Worm (Caenorhabditis elegans) whole organism, late embryonic: Measurements from ENCODE around the gene stim-1.

Source experiments
- K02D7.2 ChIP-seq: sonication (generic microtip); optimal IDR thresholded peaks from 2 replicates; lab custom pipeline; 2017; ENCODE audit warnings: mild to moderate bottlenecking, missing genetic modification characterization, missing compliant biosample characterization
- K09A11.1 ChIP-seq: sonication (generic microtip); optimal IDR thresholded peaks from 2 replicates; lab custom pipeline; 2017; ENCODE audit warnings: antibody characterized with exemption, mild to moderate bottlenecking, missing genetic modification characterization, missing compliant biosample characterization; ENCODE audit not compliant: insufficient read depth
- Y22D7AL.16 ChIP-seq: sonication (generic microtip); optimal IDR thresholded peaks from 2 replicates; lab custom pipeline; 2016; ENCODE audit warnings: missing genetic modification characterization, missing compliant biosample characterization
- ceh-18 ChIP-seq: sonication (generic microtip); optimal IDR thresholded peaks from 2 replicates; lab custom pipeline; 2016; ENCODE audit warnings: missing genetic modification characterization, missing compliant biosample characterization
- ceh-19 ChIP-seq: fragments of 200-800 bp; sonication (Bioruptor generic); optimal IDR thresholded peaks from 2 replicates; lab custom pipeline; 2018; ENCODE audit warnings: mild to moderate bottlenecking, missing genetic modification characterization, missing compliant biosample characterization
- ceh-2 ChIP-seq: sonication (generic microtip); optimal IDR thresholded peaks from 2 replicates; lab custom pipeline; 2016; ENCODE audit warnings: missing genotype, missing genetic modification characterization, missing compliant biosample characterization
- ceh-30 ChIP-seq: fragments of 150-350 bp; optimal IDR thresholded peaks from 2 replicates; lab custom pipeline; 2014; ENCODE audit warnings: missing biosample characterization, missing genetic modification characterization
- ceh-31 ChIP-seq: sonication (generic microtip); optimal IDR thresholded peaks from 2 replicates; lab custom pipeline; 2016; ENCODE audit warnings: missing genetic modification characterization, missing compliant biosample characterization
- ceh-34 ChIP-seq: sonication (generic microtip); optimal IDR thresholded peaks from 2 replicates; lab custom pipeline; 2016; ENCODE audit warnings: mild to moderate bottlenecking, missing genetic modification characterization, missing compliant biosample characterization
- ceh-45 ChIP-seq: fragments of 200-800 bp; sonication (Bioruptor generic); IDR thresholded peaks from 2 replicates; pipeline ENCODE4 v1.3.6; 2022; ENCODE audit warnings: missing genetic modification reagents, missing genetic modification characterization, missing compliant biosample characterization
- dmd-4 ChIP-seq: sonication (generic microtip); optimal IDR thresholded peaks from 2 replicates; lab custom pipeline; 2016; ENCODE audit warnings: borderline replicate concordance, missing genetic modification characterization, missing compliant biosample characterization
- dve-1 ChIP-seq: sonication (generic microtip); optimal IDR thresholded peaks from 2 replicates; lab custom pipeline; 2017; ENCODE audit warnings: antibody characterized with exemption, mild to moderate bottlenecking, missing genetic modification characterization, missing compliant biosample characterization
- elt-2 ChIP-seq: sonication (generic microtip); optimal IDR thresholded peaks from 2 replicates; lab custom pipeline; 2016; ENCODE audit warnings: missing genetic modification reagents, missing genetic modification characterization, missing compliant biosample characterization
- elt-4 ChIP-seq: sonication (generic microtip); optimal IDR thresholded peaks from 2 replicates; lab custom pipeline; 2016; ENCODE audit warnings: missing genetic modification characterization, missing compliant biosample characterization
- fax-1 ChIP-seq: sonication (generic microtip); optimal IDR thresholded peaks from 2 replicates; lab custom pipeline; 2016; ENCODE audit warnings: missing genotype, missing genetic modification characterization, missing compliant biosample characterization
- fkh-10 ChIP-seq: fragments of 150-350 bp; optimal IDR thresholded peaks from 2 replicates; lab custom pipeline; 2014; ENCODE audit warnings: missing biosample characterization, missing genetic modification reagents, missing genetic modification characterization
- gmeb-2 ChIP-seq: sonication (generic microtip); optimal IDR thresholded peaks from 2 replicates; lab custom pipeline; 2016; ENCODE audit warnings: missing genetic modification characterization, inconsistent platforms, missing compliant biosample characterization
- hlh-13 ChIP-seq: fragments of 200-800 bp; sonication (Bioruptor generic); optimal IDR thresholded peaks from 2 replicates; lab custom pipeline; 2018; ENCODE audit warnings: mild to moderate bottlenecking, missing genetic modification characterization, missing compliant biosample characterization
- hlh-30 ChIP-seq: sonication (generic microtip); optimal IDR thresholded peaks from 2 replicates; lab custom pipeline; 2017; ENCODE audit warnings: antibody characterized with exemption, missing genetic modification characterization, missing compliant biosample characterization; ENCODE audit not compliant: insufficient read depth
- hlh-6 ChIP-seq: sonication (generic microtip); optimal IDR thresholded peaks from 2 replicates; lab custom pipeline; 2016; ENCODE audit warnings: missing genotype, missing genetic modification characterization, missing compliant biosample characterization
- hlh-8 ChIP-seq: sonication (generic microtip); optimal IDR thresholded peaks from 2 replicates; lab custom pipeline; 2016; ENCODE audit warnings: missing genotype, missing genetic modification characterization, missing compliant biosample characterization
- madf-2 ChIP-seq: sonication (generic microtip); optimal IDR thresholded peaks from 2 replicates; lab custom pipeline; 2017; ENCODE audit warnings: missing genetic modification characterization, missing compliant biosample characterization
- mec-3 ChIP-seq: sonication (generic microtip); optimal IDR thresholded peaks from 2 replicates; lab custom pipeline; 2016; ENCODE audit warnings: borderline replicate concordance, missing genetic modification characterization, missing compliant biosample characterization
- nfya-1 ChIP-seq: sonication (generic microtip); optimal IDR thresholded peaks from 2 replicates; lab custom pipeline; 2017; ENCODE audit warnings: missing genetic modification characterization, mild to moderate bottlenecking, missing compliant biosample characterization, antibody characterized with exemption, moderate library complexity
- nhr-11 ChIP-seq: fragments of 150-350 bp; optimal IDR thresholded peaks from 2 replicates; lab custom pipeline; 2014; ENCODE audit warnings: missing biosample characterization, missing genetic modification characterization
- odd-2 ChIP-seq: sonication (generic microtip); optimal IDR thresholded peaks from 2 replicates; lab custom pipeline; 2017; ENCODE audit warnings: antibody characterized with exemption, mild to moderate bottlenecking, missing genetic modification characterization, missing compliant biosample characterization
- pag-3 ChIP-seq: sonication (generic microtip); optimal IDR thresholded peaks from 2 replicates; lab custom pipeline; 2016; ENCODE audit warnings: missing compliant biosample characterization, missing genetic modification characterization, borderline replicate concordance
- pat-9 ChIP-seq: fragments of 200-800 bp; sonication (Bioruptor generic); optimal IDR thresholded peaks from 2 replicates; lab custom pipeline; 2018; ENCODE audit warnings: mild to moderate bottlenecking, missing genetic modification characterization, moderate library complexity, missing compliant biosample characterization
- pha-2 ChIP-seq: sonication (generic microtip); optimal IDR thresholded peaks from 2 replicates; lab custom pipeline; 2017; ENCODE audit warnings: mild to moderate bottlenecking, missing genetic modification characterization, missing compliant biosample characterization
- ref-2 ChIP-seq: sonication (generic microtip); optimal IDR thresholded peaks from 2 replicates; lab custom pipeline; 2016; ENCODE audit warnings: missing genetic modification characterization, missing compliant biosample characterization
- rnt-1 ChIP-seq: sonication (generic microtip); optimal IDR thresholded peaks from 2 replicates; lab custom pipeline; 2016; ENCODE audit warnings: missing genetic modification characterization, missing compliant biosample characterization
- sdc-2 ChIP-seq: sonication (generic microtip); optimal IDR thresholded peaks from 2 replicates; lab custom pipeline; 2016; ENCODE audit warnings: missing genotype, missing genetic modification characterization, missing compliant biosample characterization
- sox-2 ChIP-seq: fragments of 200-800 bp; sonication (Bioruptor generic); IDR thresholded peaks from 2 replicates; pipeline ENCODE4 v1.3.6; 2022; ENCODE audit warnings: missing genetic modification reagents, missing genetic modification characterization, missing compliant biosample characterization
- sox-4 ChIP-seq: sonication (generic microtip); optimal IDR thresholded peaks from 2 replicates; lab custom pipeline; 2017; ENCODE audit warnings: mild to moderate bottlenecking, missing genetic modification characterization, inconsistent platforms, missing compliant biosample characterization
- tbx-2 ChIP-seq: sonication (generic microtip); optimal IDR thresholded peaks from 2 replicates; lab custom pipeline; 2016; ENCODE audit warnings: missing genetic modification characterization, missing compliant biosample characterization
- tbx-7 ChIP-seq: sonication (generic microtip); optimal IDR thresholded peaks from 2 replicates; lab custom pipeline; 2016; ENCODE audit warnings: missing genotype, missing genetic modification characterization, missing compliant biosample characterization
- ttx-3 ChIP-seq: sonication (generic microtip); optimal IDR thresholded peaks from 2 replicates; lab custom pipeline; 2016; ENCODE audit warnings: missing genetic modification reagents, missing genetic modification characterization, missing compliant biosample characterization
- unc-3 ChIP-seq, 2 experiments: fragments of 200-800 bp in 1 of 2; sonication (Bioruptor generic) in 1 of 2; sonication (generic microtip) in 1 of 2; conservative IDR thresholded peaks in 1 of 2; optimal IDR thresholded peaks in 1 of 2; 2 replicates each; pipeline versions ENCODE4 v1.3.6 to Lab custom; 2016 to 2022; ENCODE audit warnings: missing compliant biosample characterization in 2 of 2, missing genetic modification characterization in 2 of 2, missing genetic modification reagents in 1 of 2
- unc-42 ChIP-seq: sonication (generic microtip); optimal IDR thresholded peaks from 2 replicates; lab custom pipeline; 2016; ENCODE audit warnings: missing genotype, missing genetic modification characterization, missing compliant biosample characterization
- unc-55 ChIP-seq: sonication (generic microtip); optimal IDR thresholded peaks from 2 replicates; lab custom pipeline; 2017; ENCODE audit warnings: missing biosample characterization, missing genetic modification reagents, missing genetic modification characterization
- unc-86 ChIP-seq: sonication (generic microtip); optimal IDR thresholded peaks from 2 replicates; lab custom pipeline; 2016; ENCODE audit warnings: missing genetic modification characterization, missing compliant biosample characterization
- zip-5 ChIP-seq: sonication (generic microtip); optimal IDR thresholded peaks from 2 replicates; lab custom pipeline; 2016; ENCODE audit warnings: missing genetic modification characterization, missing compliant biosample characterization
- ztf-16 ChIP-seq: sonication (generic microtip); optimal IDR thresholded peaks from 2 replicates; lab custom pipeline; 2017; ENCODE audit warnings: missing genetic modification characterization, missing compliant biosample characterization

Gene stim-1

ce11 chrIII:439926-440325 lies 21.4 kb upstream of the stim-1 start, which contains the start of gene affl-1:
Gene affl-1, plus strand, starts transcription at chrIII:440226.
- TF ChIP-seq pag-3 (tag; lab: Kevin White, UChicago), result no peak
- TF ChIP-seq unc-55 (GFP tag; lab: Kevin White, UChicago), result no peak
- no peak for TF ChIP-seq hlh-13
- no peak for TF ChIP-seq Y22D7AL.16 (tag; lab: Kevin White, UChicago)
- TF ChIP-seq tbx-7, result no peak
- TF ChIP-seq ceh-31 (tag; lab: Kevin White, UChicago), result no peak
- TF ChIP-seq dmd-4 (tag; lab: Kevin White, UChicago), result no peak
- no peak for TF ChIP-seq pat-9
- TF ChIP-seq ref-2 (tag; lab: Kevin White, UChicago), result no peak
- TF ChIP-seq hlh-30, result no peak
- TF ChIP-seq sdc-2 (tag; lab: Kevin White, UChicago), result no peak
- TF ChIP-seq fax-1 (tag; lab: Kevin White, UChicago), result no peak
- no peak for TF ChIP-seq odd-2
- TF ChIP-seq fkh-10 (GFP tag; lab: Kevin White, UChicago), result no peak
- TF ChIP-seq pha-2 (tag; lab: Kevin White, UChicago), result no peak
- TF ChIP-seq unc-3 (GFP tag; conservative IDR thresholded peaks at IDR 0.05; lab: Robert Waterston, UW), result no peak
- TF ChIP-seq unc-3 (tag; optimal IDR thresholded peaks at IDR 0.05; lab: Kevin White, UChicago), result no peak
- TF ChIP-seq mec-3 (tag; lab: Kevin White, UChicago), result no peak
- TF ChIP-seq nhr-11 (tag; lab: Kevin White, UChicago), result no peak

ce11 chrIII:437033-437432 lies 18.5 kb upstream of the stim-1 start:
- no peak for TF ChIP-seq unc-86 (tag; lab: Kevin White, UChicago)
- TF ChIP-seq dve-1, result no peak
- TF ChIP-seq ceh-30, result no peak
- no peak for TF ChIP-seq ceh-19 (GFP tag; lab: Kevin White, UChicago)
- TF ChIP-seq gmeb-2 (tag; lab: Kevin White, UChicago), result no peak
- TF ChIP-seq hlh-8 (tag; lab: Kevin White, UChicago), result no peak
- no peak for TF ChIP-seq sox-4 (tag; lab: Kevin White, UChicago)
- TF ChIP-seq zip-5 (tag; lab: Kevin White, UChicago), result no peak
- TF ChIP-seq ceh-45, result no peak
- TF ChIP-seq K02D7.2 (tag; lab: Kevin White, UChicago), result no peak
- no peak for TF ChIP-seq sox-2 (GFP tag; lab: Robert Waterston, UW)
- no peak for TF ChIP-seq nfya-1 (tag; lab: Kevin White, UChicago)

DNA sequence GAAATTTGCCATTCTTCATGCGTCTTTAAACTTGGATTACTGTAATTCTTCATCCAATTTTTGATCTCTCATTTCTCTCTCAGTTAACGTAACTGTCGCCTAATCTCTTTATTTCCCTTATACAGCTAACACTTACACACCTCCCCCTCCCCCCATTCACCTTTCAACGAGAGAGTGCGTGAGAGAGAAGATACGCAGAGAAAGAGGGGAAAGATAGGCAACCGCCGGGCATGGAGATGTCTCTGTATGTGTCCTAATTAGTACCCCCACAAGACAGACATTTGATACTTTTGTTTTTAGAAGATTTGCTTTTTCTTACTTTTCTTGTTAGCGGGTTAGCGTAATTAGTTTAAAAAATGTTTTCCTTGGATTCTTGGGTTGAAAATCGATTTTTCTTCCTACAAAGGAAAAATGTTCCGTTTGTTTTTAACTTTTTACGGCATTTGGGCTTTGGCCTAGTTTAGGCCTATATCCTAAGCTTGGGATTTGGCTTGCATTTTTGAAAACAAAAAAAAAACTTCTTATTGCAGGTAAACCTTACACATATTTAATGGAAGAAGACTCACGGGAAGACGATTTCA lies 15.9 kb upstream of the stim-1 start, which contains the start of gene affl-2:
Gene affl-2, plus strand, starts transcription at position 531 of the 581 bp plus-strand sequence.
- TF ChIP-seq ceh-31 (tag; lab: Kevin White, UChicago) (peak; percentile 23), ref-2 (tag; lab: Kevin White, UChicago) (peak; percentile 27), elt-4 (tag; lab: Kevin White, UChicago) (no peak), rnt-1 (tag; lab: Kevin White, UChicago) (no peak), elt-2 (tag; lab: Kevin White, UChicago) (no peak), ttx-3 (tag; lab: Kevin White, UChicago) (no peak), ceh-34 (peak; percentile 5), sox-2 (GFP tag; lab: Robert Waterston, UW) (peak; percentile 46), nfya-1 (tag; lab: Kevin White, UChicago) (peak; percentile 30), tbx-2 (peak; percentile 41)
- TF ChIP-seq, all 69 proteins: peak for 6

DNA sequence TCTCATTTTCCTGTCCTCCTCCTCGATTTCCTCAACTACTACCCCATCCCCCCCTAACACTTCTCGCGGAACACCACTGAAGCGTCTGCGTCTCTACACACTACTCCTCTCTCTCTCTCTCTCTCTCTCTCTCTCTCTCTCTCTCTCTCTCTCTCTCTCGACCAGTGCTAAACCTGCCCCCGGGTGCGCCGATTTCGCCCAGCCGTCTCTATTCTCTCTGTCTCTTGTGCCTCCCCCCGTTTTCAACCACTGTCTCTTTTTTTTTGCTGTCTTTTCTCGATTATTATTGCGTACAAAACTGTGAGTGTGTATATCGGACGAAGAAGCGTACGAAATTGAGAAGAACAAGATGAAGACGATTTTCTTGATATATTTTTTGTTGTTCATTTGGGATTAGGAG lies 14.4 kb upstream of the stim-1 start:
- peak; percentile 9 for TF ChIP-seq K09A11.1 (tag; lab: Kevin White, UChicago)
- TF ChIP-seq odd-2, result no peak
- peak; percentile 52 for TF ChIP-seq dve-1
- TF ChIP-seq ceh-34, result peak; percentile 42
- TF ChIP-seq dmd-4 (tag; lab: Kevin White, UChicago), result no peak
- no peak for TF ChIP-seq mec-3 (tag; lab: Kevin White, UChicago)
- TF ChIP-seq ref-2 (tag; lab: Kevin White, UChicago), result peak; percentile 55
- TF ChIP-seq nfya-1 (tag; lab: Kevin White, UChicago), result peak; percentile 71
- TF ChIP-seq Y22D7AL.16 (tag; lab: Kevin White, UChicago), result no peak
- peak; percentile 50 for TF ChIP-seq tbx-2
- peak; percentile 19 for TF ChIP-seq unc-42 (tag; lab: Kevin White, UChicago)
- TF ChIP-seq ttx-3 (tag; lab: Kevin White, UChicago), result no peak
- no peak for TF ChIP-seq ceh-30
- peak; percentile 66 for TF ChIP-seq unc-55 (GFP tag; lab: Kevin White, UChicago)
- TF ChIP-seq hlh-30, result peak; percentile 50
- no peak for TF ChIP-seq hlh-6 (tag; lab: Kevin White, UChicago)
- TF ChIP-seq ztf-16 (tag; lab: Kevin White, UChicago), result no peak
- peak; percentile 33 for TF ChIP-seq ceh-2 (tag; lab: Kevin White, UChicago)
- TF ChIP-seq ceh-18, result peak; percentile 68
- peak; percentile 29 for TF ChIP-seq madf-2
